Worm (Caenorhabditis elegans): ENCODE data around the gene B0035.22.

- TF ChIP-seq ztf-26 (tag; optimal IDR thresholded peaks at IDR 0.05): no peak
- no peak for TF ChIP-seq mxl-1 (tag; optimal IDR thresholded peaks at IDR 0.05)
- no peak for TF ChIP-seq nhr-90 (tag; optimal IDR thresholded peaks at IDR 0.05)
- TF ChIP-seq T07F8.4 (tag; optimal IDR thresholded peaks at IDR 0.05): no peak
- TF ChIP-seq egl-44 (GFP tag; IDR thresholded peaks at IDR 0.05): no peak
- TF ChIP-seq pha-4 (tag; optimal IDR thresholded peaks at IDR 0.05): no peak
- no peak for TF ChIP-seq him-1 (tag; optimal IDR thresholded peaks at IDR 0.05)
- TF ChIP-seq lag-1 (GFP tag; IDR thresholded peaks at IDR 0.05): no peak
These were observed 5.0 kb downstream of the B0035.22 start, which contains the start of gene B0035.18 for ce11 chrIV:11319884-11320362.
